Fruit fly (Drosophila melanogaster): Measurements from ENCODE around the gene pb.

The pb gene

DNA sequence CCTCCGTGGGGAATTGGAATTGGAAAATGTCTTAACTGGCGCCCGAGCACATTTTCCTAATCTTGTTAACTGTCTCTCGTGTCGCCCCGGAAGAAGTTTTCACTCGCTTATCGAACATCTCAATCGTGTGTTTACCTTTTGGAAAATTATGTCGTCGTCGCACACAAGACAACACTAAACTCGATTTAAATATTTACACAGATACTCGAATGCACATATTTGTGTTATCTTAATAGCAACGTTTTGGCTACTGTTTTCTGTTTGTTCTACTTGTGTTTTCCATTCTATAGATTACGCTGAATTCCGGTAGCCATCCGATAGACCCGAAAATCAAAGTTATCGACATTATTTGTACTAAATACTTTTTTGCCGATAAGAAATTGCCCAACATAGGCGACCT is 74.6 kb downstream of the pb start (continued):
- TF ChIP-seq Tbp (GFP tag; optimal IDR thresholded peaks at IDR 0.05) (no peak), Drgx (GFP tag; IDR thresholded peaks at IDR 0.05) (no peak), fd3F (GFP tag; optimal IDR thresholded peaks at IDR 0.05) (no peak), corto (GFP tag; optimal IDR thresholded peaks at IDR 0.05) (no peak), Mes4 (GFP tag; optimal IDR thresholded peaks at IDR 0.05) (no peak), CG9876 (GFP tag; optimal IDR thresholded peaks at IDR 0.05) (no peak), shn (GFP tag; optimal IDR thresholded peaks at IDR 0.05) (no peak), mld (GFP tag; IDR thresholded peaks at IDR 0.05; ENCODE audit: partially characterized antibody) (no peak), BEAF-32 (GFP tag; optimal IDR thresholded peaks at IDR 0.05) (no peak), CG3838 (GFP tag; optimal IDR thresholded peaks at IDR 0.05) (no peak), da (GFP tag; optimal IDR thresholded peaks at IDR 0.05) (peak; percentile 46), CG18476 (GFP tag; optimal IDR thresholded peaks at IDR 0.05) (no peak), CG18262 (tag; optimal IDR thresholded peaks at IDR 0.05) (peak; percentile 51), CG17912 (GFP tag; optimal IDR thresholded peaks at IDR 0.05) (no peak), kni (GFP tag; optimal IDR thresholded peaks at IDR 0.05) (peak; percentile 7), cg (GFP tag; optimal IDR thresholded peaks at IDR 0.05) (no peak), CG11398 (GFP tag; optimal IDR thresholded peaks at IDR 0.05) (peak; percentile 39), CG12071 (GFP tag; optimal IDR thresholded peaks at IDR 0.05) (no peak), CG2199 (GFP tag; IDR thresholded peaks at IDR 0.05) (no peak), Trl (optimal IDR thresholded peaks at IDR 0.05) (no peak), Trl (GFP tag; optimal IDR thresholded peaks at IDR 0.05) (peak; percentile 20), HLHmδ (GFP tag; optimal IDR thresholded peaks at IDR 0.05) (peak; percentile 25), pros (GFP tag; optimal IDR thresholded peaks at IDR 0.05) (no peak), exex (tag; optimal IDR thresholded peaks at IDR 0.05) (no peak), Hey (tag; optimal IDR thresholded peaks at IDR 0.05) (no peak), CG1024 (GFP tag; IDR thresholded peaks at IDR 0.05) (no peak), Fer1 (GFP tag; optimal IDR thresholded peaks at IDR 0.05) (no peak), CG3407 (GFP tag; optimal IDR thresholded peaks at IDR 0.05) (peak; percentile 48), pita (GFP tag; optimal IDR thresholded peaks at IDR 0.05) (no peak), CG14860 (GFP tag; IDR thresholded peaks at IDR 0.05; ENCODE audit: partially characterized antibody) (no peak), CG1832 (GFP tag; optimal IDR thresholded peaks at IDR 0.05) (no peak), CG3847 (GFP tag; IDR thresholded peaks at IDR 0.05) (no peak), pfk (GFP tag; optimal IDR thresholded peaks at IDR 0.05) (no peak), bigmax (GFP tag; optimal IDR thresholded peaks at IDR 0.05) (no peak), CG8089 (GFP tag; optimal IDR thresholded peaks at IDR 0.05) (peak; percentile 49), Ets97D (GFP tag; optimal IDR thresholded peaks at IDR 0.05) (no peak), row (GFP tag; IDR thresholded peaks at IDR 0.05) (no peak), danr (GFP tag; IDR thresholded peaks at IDR 0.05) (no peak), Atf3 (GFP tag; optimal IDR thresholded peaks at IDR 0.05) (no peak), Hr78 (GFP tag; optimal IDR thresholded peaks at IDR 0.05) (no peak), Oli (tag; optimal IDR thresholded peaks at IDR 0.05) (no peak), Abd-B (GFP tag; optimal IDR thresholded peaks at IDR 0.05) (no peak), repo (GFP tag; optimal IDR thresholded peaks at IDR 0.05) (no peak), hbn (GFP tag; IDR thresholded peaks at IDR 0.05; ENCODE audit: partially characterized antibody) (no peak), CG13894 (tag; optimal IDR thresholded peaks at IDR 0.05) (no peak), zfh1 (GFP tag; IDR thresholded peaks at IDR 0.05) (no peak; the same call in 2 of the 3 replicates), ac (GFP tag; optimal IDR thresholded peaks at IDR 0.05) (peak; percentile 89), CG11560 (tag; IDR thresholded peaks at IDR 0.05) (no peak), vfl (GFP tag; optimal IDR thresholded peaks at IDR 0.05) (no peak), PHDP (tag; optimal IDR thresholded peaks at IDR 0.05) (peak; percentile 38), CG14965 (GFP tag; optimal IDR thresholded peaks at IDR 0.05; ENCODE audit: borderline replicate concordance) (no peak), CG10431 (GFP tag; optimal IDR thresholded peaks at IDR 0.05) (no peak)

Data from whole organism, embryonic.